Worm (Caenorhabditis elegans) whole organism, late embryonic: ENCODE data around the gene paqr-2.

Source experiments
- ama-1 ChIP-seq: fragments of 150-350 bp; optimal IDR thresholded peaks from 2 replicates; lab custom pipeline; 2014
- ceh-34 ChIP-seq: sonication (generic microtip); optimal IDR thresholded peaks from 2 replicates; lab custom pipeline; 2016; ENCODE audit warnings: mild to moderate bottlenecking, missing genetic modification characterization, missing compliant biosample characterization
- dmd-4 ChIP-seq: sonication (generic microtip); optimal IDR thresholded peaks from 2 replicates; lab custom pipeline; 2016; ENCODE audit warnings: borderline replicate concordance, missing genetic modification characterization, missing compliant biosample characterization
- elt-4 ChIP-seq: sonication (generic microtip); optimal IDR thresholded peaks from 2 replicates; lab custom pipeline; 2016; ENCODE audit warnings: missing genetic modification characterization, missing compliant biosample characterization
- fkh-10 ChIP-seq: fragments of 150-350 bp; optimal IDR thresholded peaks from 2 replicates; lab custom pipeline; 2014; ENCODE audit warnings: missing biosample characterization, missing genetic modification reagents, missing genetic modification characterization
- hlh-30 ChIP-seq: sonication (generic microtip); optimal IDR thresholded peaks from 2 replicates; lab custom pipeline; 2017; ENCODE audit warnings: antibody characterized with exemption, missing genetic modification characterization, missing compliant biosample characterization; ENCODE audit not compliant: insufficient read depth
- pqm-1 ChIP-seq: sonication (generic microtip); optimal IDR thresholded peaks from 2 replicates; lab custom pipeline; 2016; ENCODE audit warnings: missing genetic modification characterization, missing compliant biosample characterization
- ttx-3 ChIP-seq: sonication (generic microtip); optimal IDR thresholded peaks from 2 replicates; lab custom pipeline; 2016; ENCODE audit warnings: missing genetic modification reagents, missing genetic modification characterization, missing compliant biosample characterization
- unc-42 ChIP-seq: sonication (generic microtip); optimal IDR thresholded peaks from 2 replicates; lab custom pipeline; 2016; ENCODE audit warnings: missing genotype, missing genetic modification characterization, missing compliant biosample characterization

- no peak for TF ChIP-seq unc-42 (tag; lab: Kevin White, UChicago)
- TF ChIP-seq fkh-10 (GFP tag; lab: Kevin White, UChicago) = no peak
- no peak for TF ChIP-seq dmd-4 (tag; lab: Kevin White, UChicago)
- no peak for TF ChIP-seq ttx-3
- no peak for TF ChIP-seq ceh-34 (tag; lab: Kevin White, UChicago)
- no peak for TF ChIP-seq elt-4 (tag; lab: Kevin White, UChicago)
- TF ChIP-seq pqm-1 (tag; lab: Kevin White, UChicago) = no peak
- TF ChIP-seq ama-1 (lab: Kevin White, UChicago) = no peak
- no peak for TF ChIP-seq hlh-30 (tag; lab: Kevin White, UChicago)
Observed at ce11 chrIII:5341382-5341781, 38.3 kb downstream of the paqr-2 start, which contains the start of gene ZK121.2.
